Fruit fly (Drosophila melanogaster): Measurements from ENCODE around the gene CG13896.

Gene CG13896

dm6 chr3L:711839-712553 lies at the start of gene CG13896:
CG13896 (minus strand) TSS chr3L:711850.
- no peak for TF ChIP-seq ttk (optimal IDR thresholded peaks at IDR 0.05)
- TF ChIP-seq Sin3A (optimal IDR thresholded peaks at IDR 0.05), result no peak
- TF ChIP-seq psq (optimal IDR thresholded peaks at IDR 0.05), result no peak
- no peak for TF ChIP-seq h (optimal IDR thresholded peaks at IDR 0.05)
- no peak for TF ChIP-seq insv (optimal IDR thresholded peaks at IDR 0.05)
- TF ChIP-seq Myc (optimal IDR thresholded peaks at IDR 0.05), result no peak

dm6 chr3L:760201-760600 lies 48.6 kb upstream of the CG13896 start:
- TF ChIP-seq psq (optimal IDR thresholded peaks at IDR 0.05) (no peak), Sin3A (optimal IDR thresholded peaks at IDR 0.05) (no peak)

- no peak for TF ChIP-seq h (optimal IDR thresholded peaks at IDR 0.05)
- TF ChIP-seq psq (optimal IDR thresholded peaks at IDR 0.05), result no peak
- TF ChIP-seq ttk (optimal IDR thresholded peaks at IDR 0.05), result no peak
- TF ChIP-seq Sin3A (optimal IDR thresholded peaks at IDR 0.05), result no peak
- no peak for TF ChIP-seq insv (optimal IDR thresholded peaks at IDR 0.05)
- TF ChIP-seq Myc (optimal IDR thresholded peaks at IDR 0.05), result no peak
Measured at dm6 chr3L:758516-758915, 46.9 kb upstream of the CG13896 start.

dm6 chr3L:756372-756771 lies 44.7 kb upstream of the CG13896 start:
- TF ChIP-seq insv (optimal IDR thresholded peaks at IDR 0.05), result no peak
- TF ChIP-seq psq (optimal IDR thresholded peaks at IDR 0.05), result no peak

- TF ChIP-seq ttk (optimal IDR thresholded peaks at IDR 0.05), result no peak
- TF ChIP-seq insv (optimal IDR thresholded peaks at IDR 0.05), result no peak
- TF ChIP-seq Sin3A (optimal IDR thresholded peaks at IDR 0.05), result no peak
- no peak for TF ChIP-seq Myc (optimal IDR thresholded peaks at IDR 0.05)
- no peak for TF ChIP-seq h (optimal IDR thresholded peaks at IDR 0.05)
- TF ChIP-seq psq (optimal IDR thresholded peaks at IDR 0.05), result no peak
Measured at dm6 chr3L:755259-755658, 43.6 kb upstream of the CG13896 start, which contains the start of gene hng3. hng3 (minus strand) TSS chr3L:755489.

dm6 chr3L:754612-755011 lies 43.0 kb upstream of the CG13896 start:
- TF ChIP-seq Sin3A (optimal IDR thresholded peaks at IDR 0.05), result no peak

- TF ChIP-seq Sin3A (optimal IDR thresholded peaks at IDR 0.05) (no peak), insv (optimal IDR thresholded peaks at IDR 0.05) (no peak), psq (optimal IDR thresholded peaks at IDR 0.05) (no peak), ttk (optimal IDR thresholded peaks at IDR 0.05) (no peak)
Measured at dm6 chr3L:753568-754156, 42.0 kb upstream of the CG13896 start.

dm6 chr3L:751516-752125 lies 40.0 kb upstream of the CG13896 start:
- TF ChIP-seq insv (optimal IDR thresholded peaks at IDR 0.05), result no peak
- no peak for TF ChIP-seq Sin3A (optimal IDR thresholded peaks at IDR 0.05)
- no peak for TF ChIP-seq ttk (optimal IDR thresholded peaks at IDR 0.05)
- TF ChIP-seq Myc (optimal IDR thresholded peaks at IDR 0.05), result no peak
- no peak for TF ChIP-seq psq (optimal IDR thresholded peaks at IDR 0.05)
- TF ChIP-seq h (optimal IDR thresholded peaks at IDR 0.05), result no peak

dm6 chr3L:750614-751293 lies 39.1 kb upstream of the CG13896 start:
- TF ChIP-seq Myc (optimal IDR thresholded peaks at IDR 0.05) (no peak), h (optimal IDR thresholded peaks at IDR 0.05) (no peak), ttk (optimal IDR thresholded peaks at IDR 0.05) (no peak), Sin3A (optimal IDR thresholded peaks at IDR 0.05) (no peak), psq (optimal IDR thresholded peaks at IDR 0.05) (no peak), insv (optimal IDR thresholded peaks at IDR 0.05) (no peak)

dm6 chr3L:749199-749538 lies 37.5 kb upstream of the CG13896 start, which contains the start of gene emc:
emc (plus strand) TSS chr3L:749400.
- TF ChIP-seq ttk (optimal IDR thresholded peaks at IDR 0.05), result no peak
- TF ChIP-seq Myc (optimal IDR thresholded peaks at IDR 0.05), result no peak
- no peak for TF ChIP-seq insv (optimal IDR thresholded peaks at IDR 0.05)
- TF ChIP-seq psq (optimal IDR thresholded peaks at IDR 0.05), result no peak
- no peak for TF ChIP-seq h (optimal IDR thresholded peaks at IDR 0.05)
- TF ChIP-seq Sin3A (optimal IDR thresholded peaks at IDR 0.05), result no peak

- TF ChIP-seq ttk (optimal IDR thresholded peaks at IDR 0.05) (no peak), Sin3A (optimal IDR thresholded peaks at IDR 0.05) (no peak), h (optimal IDR thresholded peaks at IDR 0.05) (no peak), Myc (optimal IDR thresholded peaks at IDR 0.05) (no peak), insv (optimal IDR thresholded peaks at IDR 0.05) (no peak), psq (optimal IDR thresholded peaks at IDR 0.05) (no peak)
Measured at dm6 chr3L:748329-749198, 36.9 kb upstream of the CG13896 start.
